Fruit fly (Drosophila melanogaster): ENCODE data around the gene Atg3.

Gene Atg3

DNA sequence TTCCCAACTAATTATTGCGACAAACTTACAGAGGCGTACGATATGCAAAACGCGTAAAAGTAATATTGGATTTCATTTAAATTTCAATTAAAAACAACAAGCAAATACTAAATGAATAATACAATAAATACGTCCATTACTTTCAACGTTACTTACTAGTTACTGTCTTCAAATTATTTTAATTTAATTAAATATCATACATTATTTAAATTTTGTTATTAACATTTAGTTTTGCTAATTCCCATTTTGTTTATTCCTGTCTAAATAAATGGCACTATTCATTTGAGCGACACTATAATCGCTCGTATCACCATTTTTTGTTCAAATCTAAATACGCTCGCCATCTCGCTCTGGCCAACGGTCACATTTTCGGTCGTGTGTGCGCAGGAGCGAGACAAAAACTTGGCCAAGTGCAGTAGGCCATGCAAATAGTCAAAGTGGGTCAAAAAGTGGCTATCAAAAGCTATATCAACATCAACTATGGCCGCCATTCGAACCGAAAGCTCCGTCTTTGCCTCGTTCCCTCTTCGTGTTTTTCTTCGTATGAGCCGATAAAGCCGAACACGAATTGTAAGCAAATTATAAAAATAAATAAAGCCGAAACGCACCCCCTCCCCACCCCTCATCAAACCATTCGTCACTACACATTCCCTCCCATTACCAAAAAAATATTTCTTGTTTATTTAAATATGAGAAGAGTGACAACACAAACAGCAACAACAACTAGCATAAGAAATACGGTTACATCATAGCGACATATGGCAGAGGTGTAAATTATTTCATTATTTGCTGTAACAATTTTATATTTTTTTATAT is 40.9 kb downstream of the Atg3 start (continued):
- peak; percentile 24 for TF ChIP-seq unpg (GFP tag; optimal IDR thresholded peaks at IDR 0.05)
- peak; percentile 71 for TF ChIP-seq CG31365 (tag; optimal IDR thresholded peaks at IDR 0.05)
- TF ChIP-seq chm (GFP tag; IDR thresholded peaks at IDR 0.05), result peak; percentile 61; the same call in 1 of the 2 replicates
- TF ChIP-seq BtbVII (GFP tag; optimal IDR thresholded peaks at IDR 0.05), result peak; percentile 70
- TF ChIP-seq Hey (tag; optimal IDR thresholded peaks at IDR 0.05), result peak; percentile 30
- peak; percentile 41; the same call in 1 of the 2 replicates for TF ChIP-seq Drgx (GFP tag; IDR thresholded peaks at IDR 0.05)
- TF ChIP-seq Sry-β (GFP tag; optimal IDR thresholded peaks at IDR 0.05), result no peak
- peak; percentile 36 for TF ChIP-seq Atf3 (GFP tag; optimal IDR thresholded peaks at IDR 0.05)
- peak; percentile 3 for TF ChIP-seq mam (GFP tag; optimal IDR thresholded peaks at IDR 0.05)
- TF ChIP-seq CG16863 (GFP tag; optimal IDR thresholded peaks at IDR 0.05), result peak; percentile 43
- TF ChIP-seq Gsc (GFP tag; IDR thresholded peaks at IDR 0.05), result no peak
- no peak; the same call in 1 of the 2 replicates for TF ChIP-seq CG10366 (GFP tag; IDR thresholded peaks at IDR 0.05)
- no peak for TF ChIP-seq CG11560 (tag; IDR thresholded peaks at IDR 0.05)
- TF ChIP-seq jing (GFP tag; optimal IDR thresholded peaks at IDR 0.05), result no peak
- TF ChIP-seq CG13123 (GFP tag; optimal IDR thresholded peaks at IDR 0.05), result peak; percentile 19
- TF ChIP-seq CG33213 (GFP tag; optimal IDR thresholded peaks at IDR 0.05), result peak; percentile 20
- no peak for TF ChIP-seq CG7357 (GFP tag; IDR thresholded peaks at IDR 0.05)
- peak; percentile 53 for TF ChIP-seq CG3838 (GFP tag; optimal IDR thresholded peaks at IDR 0.05)
- TF ChIP-seq CG6791 (GFP tag; IDR thresholded peaks at IDR 0.05; ENCODE audit: partially characterized antibody), result no peak
- no peak for TF ChIP-seq trh (GFP tag; optimal IDR thresholded peaks at IDR 0.05)
- peak; percentile 1 for TF ChIP-seq HLH54F (GFP tag; optimal IDR thresholded peaks at IDR 0.05)
- TF ChIP-seq z (GFP tag; IDR thresholded peaks at IDR 0.05), result peak; percentile 59; the same call in 1 of the 3 replicates
- TF ChIP-seq ind (GFP tag; optimal IDR thresholded peaks at IDR 0.05), result no peak
- peak; percentile 21 for TF ChIP-seq CG3995 (GFP tag; optimal IDR thresholded peaks at IDR 0.05)
- TF ChIP-seq CG14965 (GFP tag; optimal IDR thresholded peaks at IDR 0.05; ENCODE audit: borderline replicate concordance), result no peak
- TF ChIP-seq HmgD (GFP tag; optimal IDR thresholded peaks at IDR 0.05), result no peak
- peak; percentile 98 for TF ChIP-seq sd (tag; optimal IDR thresholded peaks at IDR 0.05)
- peak; percentile 44; the same call in 2 of the 3 replicates for TF ChIP-seq CG14050 (GFP tag; IDR thresholded peaks at IDR 0.05)
- peak; percentile 56; the same call in 1 of the 2 replicates for TF ChIP-seq ara (GFP tag; IDR thresholded peaks at IDR 0.05)
- TF ChIP-seq CG2116 (GFP tag; optimal IDR thresholded peaks at IDR 0.05), result peak; percentile 31
- TF ChIP-seq CG8359 (GFP tag; optimal IDR thresholded peaks at IDR 0.05; ENCODE audit: borderline replicate concordance), result no peak
- no peak for TF ChIP-seq Dll (GFP tag; IDR thresholded peaks at IDR 0.05; ENCODE audit: partially characterized antibody)
- TF ChIP-seq CG18619 (GFP tag; optimal IDR thresholded peaks at IDR 0.05), result peak; percentile 33
- peak; percentile 40 for TF ChIP-seq Xrp1 (GFP tag; IDR thresholded peaks at IDR 0.05)
- TF ChIP-seq Ada2b (GFP tag; IDR thresholded peaks at IDR 0.05), result peak; percentile 16; the same call in 1 of the 2 replicates
- peak; percentile 36; the same call in 1 of the 2 replicates for TF ChIP-seq CG3847 (GFP tag; IDR thresholded peaks at IDR 0.05)
- TF ChIP-seq HmgZ (tag; optimal IDR thresholded peaks at IDR 0.05), result peak; percentile 86
- TF ChIP-seq CkIIα-i1 (GFP tag; IDR thresholded peaks at IDR 0.05), result no peak
- TF ChIP-seq CG11456 (GFP tag; IDR thresholded peaks at IDR 0.05), result no peak
- peak; percentile 30 for TF ChIP-seq Sox102F (GFP tag; optimal IDR thresholded peaks at IDR 0.05)
- peak; percentile 40 for TF ChIP-seq NC2α (GFP tag; optimal IDR thresholded peaks at IDR 0.05)
- TF ChIP-seq Oaz (GFP tag; IDR thresholded peaks at IDR 0.05), result peak; percentile 33; the same call in 1 of the 2 replicates
- no peak for TF ChIP-seq HLHmδ (GFP tag; optimal IDR thresholded peaks at IDR 0.05)
- peak; percentile 25 for TF ChIP-seq CG4854 (GFP tag; optimal IDR thresholded peaks at IDR 0.05)
- no peak for TF ChIP-seq CG9215 (GFP tag; IDR thresholded peaks at IDR 0.05)
- TF ChIP-seq CG10959 (GFP tag; IDR thresholded peaks at IDR 0.05), result no peak
- TF ChIP-seq CG7987 (GFP tag; optimal IDR thresholded peaks at IDR 0.05), result peak; percentile 75
- no peak for TF ChIP-seq Sry-δ (GFP tag; optimal IDR thresholded peaks at IDR 0.05)
- TF ChIP-seq CG10274 (GFP tag; optimal IDR thresholded peaks at IDR 0.05), result peak; percentile 33
- TF ChIP-seq CG14014 (GFP tag; IDR thresholded peaks at IDR 0.05), result no peak

Data from whole organism, embryonic.